Fruit fly (Drosophila melanogaster): Measurements from ENCODE around the gene spartin.

The spartin gene

dm6 chr3R:4658991-4659933, 4.7 kb downstream of the spartin start, which contains the start of gene smash:
smash (plus strand) TSS chr3R:4659579.
- TF ChIP-seq Myc (optimal IDR thresholded peaks at IDR 0.05) = no peak
- no peak for TF ChIP-seq ttk (optimal IDR thresholded peaks at IDR 0.05)
- TF ChIP-seq insv (optimal IDR thresholded peaks at IDR 0.05) = no peak
- TF ChIP-seq psq (optimal IDR thresholded peaks at IDR 0.05) = no peak
- TF ChIP-seq h (optimal IDR thresholded peaks at IDR 0.05) = no peak
- no peak for TF ChIP-seq Sin3A (optimal IDR thresholded peaks at IDR 0.05)

DNA sequence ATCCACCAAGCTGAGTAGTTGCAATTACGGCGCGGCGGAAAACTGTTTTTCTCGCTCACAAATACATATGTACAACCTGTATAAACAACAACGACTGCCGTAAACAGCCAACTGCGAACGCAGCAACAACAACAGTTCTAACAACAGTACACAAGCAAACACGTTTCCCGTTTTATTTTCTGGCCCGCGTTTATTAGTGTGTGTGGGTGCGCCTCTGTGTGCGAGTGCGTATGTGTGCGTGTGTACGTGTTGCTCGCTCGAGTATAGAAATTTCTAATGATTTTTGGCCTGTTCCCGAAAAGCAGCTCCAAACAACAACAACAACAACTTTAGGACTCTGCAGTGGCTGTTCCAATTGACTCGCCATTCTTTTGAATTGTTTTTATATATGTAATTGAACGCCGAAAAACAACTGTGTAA, 5.3 kb downstream of the spartin start:
- no peak for TF ChIP-seq ttk (optimal IDR thresholded peaks at IDR 0.05)
- TF ChIP-seq Myc (optimal IDR thresholded peaks at IDR 0.05) = no peak
- no peak for TF ChIP-seq insv (optimal IDR thresholded peaks at IDR 0.05)
- no peak for TF ChIP-seq Sin3A (optimal IDR thresholded peaks at IDR 0.05)
- TF ChIP-seq psq (optimal IDR thresholded peaks at IDR 0.05) = no peak
- no peak for TF ChIP-seq h (optimal IDR thresholded peaks at IDR 0.05)

DNA sequence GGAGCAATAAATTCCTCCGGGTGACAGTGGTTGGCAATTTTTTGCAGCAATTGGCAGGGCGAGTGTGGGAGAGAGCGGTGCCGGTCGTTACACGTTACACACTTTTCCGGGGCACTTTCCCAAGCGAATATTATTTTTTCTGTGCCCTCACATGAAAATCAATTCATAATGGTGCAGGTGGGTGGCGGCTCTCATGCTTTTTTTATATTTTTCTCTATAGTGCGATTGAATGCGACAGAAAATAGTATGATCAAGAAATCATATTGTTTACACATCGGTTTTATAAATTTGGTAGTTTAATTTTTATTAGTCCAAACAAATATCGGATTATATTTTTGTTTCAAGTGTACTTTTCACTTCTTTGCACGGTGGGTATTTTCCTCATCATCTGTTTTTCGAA, 7.0 kb downstream of the spartin start:
- TF ChIP-seq insv (optimal IDR thresholded peaks at IDR 0.05) = no peak
- TF ChIP-seq psq (optimal IDR thresholded peaks at IDR 0.05) = no peak
- TF ChIP-seq Sin3A (optimal IDR thresholded peaks at IDR 0.05) = no peak
- no peak for TF ChIP-seq h (optimal IDR thresholded peaks at IDR 0.05)

DNA sequence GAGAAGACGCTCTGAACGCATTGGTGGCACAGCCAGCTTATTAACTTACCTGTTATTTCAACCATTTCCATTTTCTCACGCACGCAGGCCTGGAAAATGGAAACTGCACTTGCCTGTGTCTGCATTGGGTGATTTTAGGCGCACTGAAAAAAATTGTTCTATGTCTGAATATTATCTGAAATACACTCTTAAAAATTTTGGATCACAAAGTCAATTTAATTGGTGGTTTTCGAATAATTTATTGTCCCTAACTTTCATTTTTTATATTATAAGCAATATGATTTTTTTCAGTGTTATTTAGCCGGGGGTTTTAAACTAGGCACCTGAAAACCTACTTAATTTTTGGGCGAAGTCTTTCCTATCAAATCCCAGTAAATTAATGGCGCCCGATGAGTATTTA, 8.5 kb downstream of the spartin start:
- no peak for TF ChIP-seq Sin3A (optimal IDR thresholded peaks at IDR 0.05)
- TF ChIP-seq psq (optimal IDR thresholded peaks at IDR 0.05) = no peak
- TF ChIP-seq Myc (optimal IDR thresholded peaks at IDR 0.05) = no peak
- TF ChIP-seq insv (optimal IDR thresholded peaks at IDR 0.05) = no peak
- TF ChIP-seq ttk (optimal IDR thresholded peaks at IDR 0.05) = no peak
- TF ChIP-seq h (optimal IDR thresholded peaks at IDR 0.05) = no peak

dm6 chr3R:4664199-4664598, 9.6 kb downstream of the spartin start:
- TF ChIP-seq insv (optimal IDR thresholded peaks at IDR 0.05) = no peak
- no peak for TF ChIP-seq Sin3A (optimal IDR thresholded peaks at IDR 0.05)
- no peak for TF ChIP-seq ttk (optimal IDR thresholded peaks at IDR 0.05)
- TF ChIP-seq Myc (optimal IDR thresholded peaks at IDR 0.05) = no peak
- TF ChIP-seq h (optimal IDR thresholded peaks at IDR 0.05) = no peak
- TF ChIP-seq psq (optimal IDR thresholded peaks at IDR 0.05) = no peak

DNA sequence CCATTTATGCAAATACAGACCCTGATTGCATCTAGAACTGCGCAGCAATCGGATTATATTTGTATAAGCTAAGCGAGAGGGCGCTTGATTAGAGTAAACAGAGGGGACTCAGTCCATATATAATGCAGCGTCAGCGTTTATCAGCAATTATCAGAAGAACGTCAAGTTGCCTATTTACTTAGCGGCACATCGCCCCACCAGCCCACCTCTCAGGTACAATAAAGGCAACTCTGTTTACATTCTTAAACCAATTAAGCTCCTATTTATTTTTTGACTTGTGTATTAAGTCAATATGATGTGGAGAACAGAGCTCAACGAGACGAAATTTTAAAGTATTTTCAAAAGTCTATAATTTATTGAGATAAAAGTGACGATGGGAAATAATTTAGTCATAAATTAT, 10.3 kb downstream of the spartin start:
- TF ChIP-seq psq (optimal IDR thresholded peaks at IDR 0.05) = no peak
- TF ChIP-seq Myc (optimal IDR thresholded peaks at IDR 0.05) = no peak
- no peak for TF ChIP-seq Sin3A (optimal IDR thresholded peaks at IDR 0.05)
- TF ChIP-seq h (optimal IDR thresholded peaks at IDR 0.05) = no peak
- no peak for TF ChIP-seq ttk (optimal IDR thresholded peaks at IDR 0.05)
- TF ChIP-seq insv (optimal IDR thresholded peaks at IDR 0.05) = no peak

DNA sequence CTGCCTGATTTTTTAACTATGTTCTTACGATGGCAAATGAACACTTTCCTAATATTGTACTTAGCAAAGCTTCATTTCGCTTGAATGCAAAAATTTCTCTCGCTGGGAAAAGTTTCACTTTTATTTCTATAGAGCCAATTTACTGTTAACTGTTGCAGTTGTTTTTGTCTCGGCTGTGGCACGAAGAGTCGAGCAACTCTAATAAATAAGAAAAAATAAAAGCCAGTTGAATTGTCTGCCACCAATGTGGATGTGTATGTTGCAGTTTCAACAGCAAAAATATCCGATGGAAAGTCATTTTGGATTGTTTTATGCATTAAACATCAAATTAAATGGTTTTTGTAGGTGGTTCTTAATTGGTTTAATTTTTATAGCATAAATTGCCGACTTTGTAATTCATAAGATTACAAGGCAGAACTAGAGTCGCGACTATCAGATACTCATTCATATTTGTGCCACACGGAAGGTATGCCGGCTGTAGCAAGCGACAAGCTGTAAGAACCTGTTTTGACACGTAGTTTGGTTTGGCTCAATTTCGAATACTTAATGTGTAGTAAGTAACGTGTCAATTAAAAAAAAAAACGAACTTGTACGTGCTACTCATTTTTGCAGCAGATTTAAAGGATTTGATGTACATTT, 11.5 kb downstream of the spartin start:
- TF ChIP-seq h (optimal IDR thresholded peaks at IDR 0.05) (no peak), Sin3A (optimal IDR thresholded peaks at IDR 0.05) (no peak), psq (optimal IDR thresholded peaks at IDR 0.05) (no peak), Myc (optimal IDR thresholded peaks at IDR 0.05) (no peak), ttk (optimal IDR thresholded peaks at IDR 0.05) (no peak), insv (optimal IDR thresholded peaks at IDR 0.05) (no peak)

DNA sequence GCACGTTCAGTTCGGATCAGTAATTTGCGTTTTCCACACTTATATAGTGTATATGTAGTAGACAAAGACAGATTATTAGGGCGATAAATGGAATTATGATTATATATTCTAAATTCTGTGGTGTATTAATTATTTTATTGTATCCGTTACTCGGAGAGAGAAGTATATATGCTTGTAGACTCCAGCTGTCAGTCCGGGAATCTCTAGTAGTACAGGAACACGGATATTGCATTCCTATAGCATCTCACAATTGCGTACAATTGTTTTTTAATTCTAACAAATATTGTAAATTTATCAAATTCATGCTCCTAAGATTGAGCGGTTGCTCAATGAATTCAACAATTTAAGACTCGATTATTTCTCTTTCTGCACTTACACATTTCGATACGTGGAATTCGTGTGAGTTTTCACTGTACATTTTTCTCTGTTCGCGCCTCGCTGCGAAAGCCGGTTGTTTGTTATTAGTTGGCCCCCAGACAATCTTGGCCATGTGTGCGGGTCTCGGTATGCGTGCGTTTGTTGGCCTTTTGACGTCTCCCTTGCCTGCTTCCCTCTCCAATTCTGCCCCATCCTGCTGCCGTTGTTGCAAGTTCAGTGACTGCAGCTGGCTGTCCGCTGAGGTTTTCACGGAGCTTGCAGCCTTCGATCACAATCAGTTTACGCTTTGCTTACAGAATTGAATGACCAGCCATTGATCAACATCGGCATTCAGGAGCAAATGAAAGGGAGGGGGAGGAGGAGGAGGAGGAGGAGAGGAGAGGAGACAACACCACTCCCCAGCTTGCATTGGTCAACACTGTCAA, 13.0 kb downstream of the spartin start:
- TF ChIP-seq ttk (optimal IDR thresholded peaks at IDR 0.05) = no peak
- TF ChIP-seq Myc (optimal IDR thresholded peaks at IDR 0.05) = no peak
- TF ChIP-seq h (optimal IDR thresholded peaks at IDR 0.05) = no peak
- no peak for TF ChIP-seq psq (optimal IDR thresholded peaks at IDR 0.05)
- TF ChIP-seq Sin3A (optimal IDR thresholded peaks at IDR 0.05) = no peak
- no peak for TF ChIP-seq insv (optimal IDR thresholded peaks at IDR 0.05)

- no peak for TF ChIP-seq Myc (optimal IDR thresholded peaks at IDR 0.05)
- no peak for TF ChIP-seq Sin3A (optimal IDR thresholded peaks at IDR 0.05)
These were observed 22.5 kb downstream of the spartin start for dm6 chr3R:4676981-4677665.

- no peak for TF ChIP-seq ttk (optimal IDR thresholded peaks at IDR 0.05)
- no peak for TF ChIP-seq h (optimal IDR thresholded peaks at IDR 0.05)
- no peak for TF ChIP-seq Sin3A (optimal IDR thresholded peaks at IDR 0.05)
- no peak for TF ChIP-seq Myc (optimal IDR thresholded peaks at IDR 0.05)
- no peak for TF ChIP-seq insv (optimal IDR thresholded peaks at IDR 0.05)
- no peak for TF ChIP-seq psq (optimal IDR thresholded peaks at IDR 0.05)
These were observed 23.8 kb downstream of the spartin start for dm6 chr3R:4678362-4678761.

- no peak for TF ChIP-seq h (optimal IDR thresholded peaks at IDR 0.05)
- no peak for TF ChIP-seq Myc (optimal IDR thresholded peaks at IDR 0.05)
- no peak for TF ChIP-seq insv (optimal IDR thresholded peaks at IDR 0.05)
- no peak for TF ChIP-seq Sin3A (optimal IDR thresholded peaks at IDR 0.05)
- TF ChIP-seq ttk (optimal IDR thresholded peaks at IDR 0.05) = no peak
These were observed 32.6 kb downstream of the spartin start for dm6 chr3R:4687207-4687606.

Measured in Kc167 (cell line).